Fruit fly (Drosophila melanogaster) whole organism, prepupa: ENCODE data around the gene CG4968.

Source experiments
- CG4318 ChIP-seq: fragments of 200-800 bp; sonication (Bioruptor generic); optimal IDR thresholded peaks from 3 replicates; lab custom pipeline; 2017; ENCODE audit warnings: missing biosample characterization, mild to moderate bottlenecking, missing genetic modification characterization
- CG6276 ChIP-seq: fragments of 200-800 bp; sonication (Bioruptor generic); optimal IDR thresholded peaks from 2 replicates; lab custom pipeline; 2017; ENCODE audit warnings: missing biosample characterization, mild to moderate bottlenecking, missing genetic modification characterization
- CG8632 ChIP-seq: fragments of 200-800 bp; sonication (Bioruptor generic); optimal IDR thresholded peaks from 3 replicates; lab custom pipeline; 2016; ENCODE audit warnings: missing biosample characterization, missing genetic modification characterization
- topi ChIP-seq: fragments of 200-800 bp; sonication (Bioruptor generic); optimal IDR thresholded peaks from 3 replicates; lab custom pipeline; 2016; ENCODE audit warnings: missing biosample characterization, missing genetic modification characterization

- TF ChIP-seq CG8632 (GFP tag; lab: Kevin White, UChicago) (no peak), CG4318 (GFP tag; lab: Kevin White, UChicago) (no peak), topi (GFP tag; lab: Kevin White, UChicago) (no peak), CG6276 (GFP tag; lab: Kevin White, UChicago) (no peak)
These were observed 16.2 kb downstream of the CG4968 start, which contains the start of gene CG5381 for dm6 chr2L:10322773-10323487.
